Worm (Caenorhabditis elegans) whole organism, L2 larva: ENCODE data around the gene clec-257.

Experiments
- R02D3.7 ChIP-seq: fragments of 150-350 bp; optimal IDR thresholded peaks from 2 replicates; lab custom pipeline; 2014; ENCODE audit warnings: missing biosample characterization, missing genetic modification characterization
- Y55F3AM.14 ChIP-seq: fragments of 200-800 bp; sonication (Bioruptor generic); optimal IDR thresholded peaks from 2 replicates; lab custom pipeline; 2018; ENCODE audit warnings: mild to moderate bottlenecking, missing genetic modification characterization, missing compliant biosample characterization
- ZK546.5 ChIP-seq: sonication (generic microtip); optimal IDR thresholded peaks from 2 replicates; lab custom pipeline; 2017; ENCODE audit warnings: missing biosample characterization, missing genetic modification characterization
- ceh-16 ChIP-seq: fragments of 150-350 bp; optimal IDR thresholded peaks from 2 replicates; lab custom pipeline; 2014; ENCODE audit warnings: missing biosample characterization, missing genetic modification characterization
- ceh-82 ChIP-seq: fragments of 150-350 bp; optimal IDR thresholded peaks from 2 replicates; lab custom pipeline; 2014; ENCODE audit warnings: missing biosample characterization, missing genetic modification characterization
- crh-2 ChIP-seq: sonication (generic microtip); optimal IDR thresholded peaks from 2 replicates; lab custom pipeline; 2017; ENCODE audit warnings: missing biosample characterization, missing genetic modification characterization
- dmd-4 ChIP-seq: sonication (generic microtip); optimal IDR thresholded peaks from 2 replicates; lab custom pipeline; 2017; ENCODE audit warnings: missing biosample characterization, missing genetic modification characterization
- egl-27 ChIP-seq: sonication (generic microtip); optimal IDR thresholded peaks from 3 replicates; lab custom pipeline; 2017; ENCODE audit warnings: missing biosample characterization, missing genetic modification reagents, missing genetic modification characterization
- elt-1 ChIP-seq: fragments of 150-350 bp; optimal IDR thresholded peaks from 2 replicates; lab custom pipeline; 2014; ENCODE audit warnings: missing biosample characterization, missing genetic modification characterization
- elt-3 ChIP-seq: sonication (generic microtip); optimal IDR thresholded peaks from 2 replicates; lab custom pipeline; 2017; ENCODE audit warnings: missing biosample characterization, missing genetic modification characterization
- fos-1 ChIP-seq: fragments of 150-350 bp; optimal IDR thresholded peaks from 2 replicates; lab custom pipeline; 2014; ENCODE audit warnings: missing biosample characterization, missing genetic modification characterization
- lin-13 ChIP-seq: fragments of 150-350 bp; optimal IDR thresholded peaks from 2 replicates; lab custom pipeline; 2014; ENCODE audit warnings: missing biosample characterization, missing genetic modification reagents, missing genetic modification characterization
- lin-39 ChIP-seq: fragments of 150-350 bp; optimal IDR thresholded peaks from 2 replicates; lab custom pipeline; 2014; ENCODE audit warnings: missing biosample characterization, missing genetic modification reagents, missing genetic modification characterization
- mab-5 ChIP-seq: fragments of 150-350 bp; optimal IDR thresholded peaks from 2 replicates; lab custom pipeline; 2014; ENCODE audit warnings: missing biosample characterization, missing genetic modification characterization
- mbf-1 ChIP-seq: sonication (generic microtip); optimal IDR thresholded peaks from 2 replicates; lab custom pipeline; 2017; ENCODE audit warnings: missing biosample characterization, missing genetic modification characterization
- mdl-1 ChIP-seq, 2 experiments: fragments of 150-350 bp in 1 of 2; sonication (generic microtip) in 1 of 2; optimal IDR thresholded peaks; 2 replicates each; lab custom pipeline; 2017; ENCODE audit warnings: missing biosample characterization in 2 of 2, missing genetic modification characterization in 2 of 2
- nhr-12 ChIP-seq: fragments of 150-350 bp; optimal IDR thresholded peaks from 2 replicates; lab custom pipeline; 2014; ENCODE audit warnings: missing biosample characterization, missing genetic modification characterization
- nhr-129 ChIP-seq: fragments of 150-350 bp; optimal IDR thresholded peaks from 2 replicates; lab custom pipeline; 2014; ENCODE audit warnings: missing biosample characterization, missing genetic modification characterization
- nhr-21 ChIP-seq: fragments of 150-350 bp; optimal IDR thresholded peaks from 2 replicates; lab custom pipeline; 2014; ENCODE audit warnings: missing biosample characterization, missing genetic modification characterization
- nhr-23 ChIP-seq: fragments of 150-350 bp; optimal IDR thresholded peaks from 2 replicates; lab custom pipeline; 2014; ENCODE audit warnings: missing biosample characterization, missing genetic modification reagents, missing genetic modification characterization
- nhr-25 ChIP-seq: fragments of 150-350 bp; sonication (generic microtip); optimal IDR thresholded peaks from 3 replicates; lab custom pipeline; 2014; ENCODE audit warnings: missing biosample characterization, missing genetic modification characterization
- nhr-6 ChIP-seq: fragments of 150-350 bp; optimal IDR thresholded peaks from 2 replicates; lab custom pipeline; 2014; ENCODE audit warnings: missing biosample characterization, missing genetic modification characterization
- nhr-77 ChIP-seq: fragments of 150-350 bp; optimal IDR thresholded peaks from 2 replicates; lab custom pipeline; 2014; ENCODE audit warnings: missing biosample characterization, missing genetic modification characterization
- sem-4 ChIP-seq: fragments of 150-350 bp; optimal IDR thresholded peaks from 2 replicates; lab custom pipeline; 2014; ENCODE audit warnings: missing biosample characterization, missing genetic modification reagents, missing genetic modification characterization
- sma-3 ChIP-seq: sonication (generic microtip); optimal IDR thresholded peaks from 2 replicates; lab custom pipeline; 2016; ENCODE audit warnings: missing genetic modification reagents, missing genetic modification characterization, missing compliant biosample characterization
- sma-9 ChIP-seq, 2 experiments: fragments of 150-350 bp in 1 of 2; sonication (generic microtip) in 1 of 2; optimal IDR thresholded peaks; 2 replicates each; lab custom pipeline; 2014 to 2016; ENCODE audit warnings: missing genetic modification characterization in 2 of 2, mild to moderate bottlenecking in 1 of 2, missing biosample characterization in 1 of 2, missing compliant biosample characterization in 1 of 2, missing genetic modification reagents in 1 of 2, moderate library complexity in 1 of 2
- snpc-4 ChIP-seq: fragments of 150-350 bp; optimal IDR thresholded peaks from 2 replicates; lab custom pipeline; 2014; ENCODE audit warnings: missing biosample characterization, missing genetic modification characterization
- unc-39 ChIP-seq: fragments of 150-350 bp; optimal IDR thresholded peaks from 2 replicates; lab custom pipeline; 2014; ENCODE audit warnings: missing biosample characterization, missing genetic modification characterization
- unc-55 ChIP-seq: fragments of 150-350 bp; sonication (generic microtip); optimal IDR thresholded peaks from 3 replicates; lab custom pipeline; 2014; ENCODE audit warnings: missing biosample characterization, missing genetic modification reagents, missing genetic modification characterization
- unc-62 ChIP-seq: fragments of 150-350 bp; optimal IDR thresholded peaks from 2 replicates; lab custom pipeline; 2014; ENCODE audit warnings: missing biosample characterization, missing genetic modification reagents, missing genetic modification characterization
- ztf-1 ChIP-seq: fragments of 200-800 bp; sonication (Bioruptor generic); conservative IDR thresholded peaks from 2 replicates; pipeline ENCODE4 v1.3.6; 2022; ENCODE audit warnings: missing genetic modification characterization, missing compliant biosample characterization
- ztf-11 ChIP-seq: sonication (generic microtip); optimal IDR thresholded peaks from 2 replicates; lab custom pipeline; 2017; ENCODE audit warnings: missing biosample characterization, missing genetic modification characterization
- ztf-4 ChIP-seq: fragments of 150-350 bp; optimal IDR thresholded peaks from 2 replicates; lab custom pipeline; 2014; ENCODE audit warnings: missing biosample characterization, missing genetic modification characterization

Gene clec-257

ce11 chrV:18790658-18791057, 17.8 kb downstream of the clec-257 start, which contains the start of gene nhr-231:
nhr-231 (plus strand) TSS chrV:18790958.
- TF ChIP-seq nhr-23: no peak
- TF ChIP-seq unc-55 (GFP tag; lab: Kevin White, UChicago): no peak
- no peak for TF ChIP-seq sma-9 (GFP tag; optimal IDR thresholded peaks at IDR 0.05; lab: Kevin White, UChicago)
- TF ChIP-seq sma-9 (tag; optimal IDR thresholded peaks at IDR 0.05; lab: Kevin White, UChicago): no peak
- peak; percentile 34 for TF ChIP-seq fos-1 (tag; lab: Kevin White, UChicago)
- no peak for TF ChIP-seq unc-62
- TF ChIP-seq dmd-4 (tag; lab: Kevin White, UChicago): no peak
- TF ChIP-seq mbf-1 (tag; lab: Kevin White, UChicago): no peak
- no peak for TF ChIP-seq mdl-1 (tag; optimal IDR thresholded peaks at IDR 0.05; lab: Kevin White, UChicago)
- no peak for TF ChIP-seq sma-3 (GFP tag; lab: Kevin White, UChicago)
- TF ChIP-seq, all 48 proteins: peak for 1

ce11 chrV:18800811-18801210, 27.9 kb downstream of the clec-257 start, which contains the start of gene nhr-170:
nhr-170 (minus strand) TSS chrV:18800826.
- TF ChIP-seq nhr-129: no peak
- peak; percentile 81 for TF ChIP-seq fos-1 (tag; lab: Kevin White, UChicago)
- no peak for TF ChIP-seq nhr-25 (tag; lab: Kevin White, UChicago)

ce11 chrV:18802077-18802476, 29.2 kb downstream of the clec-257 start, which contains the start of gene C54E10.11:
C54E10.11 (minus strand) TSS chrV:18802177.
- no peak for TF ChIP-seq egl-27 (tag; lab: Kevin White, UChicago)
- no peak for TF ChIP-seq mdl-1 (tag; optimal IDR thresholded peaks at IDR 0.05; lab: Kevin White, UChicago)
- TF ChIP-seq nhr-21 (tag; lab: Kevin White, UChicago): no peak
- TF ChIP-seq ceh-16 (tag; lab: Kevin White, UChicago): no peak
- no peak for TF ChIP-seq ztf-1 (GFP tag; lab: Robert Waterston, UW)
- no peak for TF ChIP-seq sem-4 (tag; lab: Kevin White, UChicago)
- no peak for TF ChIP-seq dmd-4 (tag; lab: Kevin White, UChicago)
- TF ChIP-seq elt-1 (tag; lab: Kevin White, UChicago): no peak
- no peak for TF ChIP-seq nhr-6
- TF ChIP-seq elt-3 (tag; lab: Kevin White, UChicago): no peak

- no peak for TF ChIP-seq ceh-82 (tag; lab: Kevin White, UChicago)
- TF ChIP-seq mab-5 (tag; lab: Kevin White, UChicago): no peak
- no peak for TF ChIP-seq nhr-77 (tag; lab: Kevin White, UChicago)
- TF ChIP-seq ZK546.5 (tag; lab: Kevin White, UChicago): no peak
- TF ChIP-seq unc-55 (GFP tag; lab: Kevin White, UChicago): no peak
- TF ChIP-seq lin-39: no peak
- no peak for TF ChIP-seq elt-3 (tag; lab: Kevin White, UChicago)
- TF ChIP-seq crh-2 (tag; lab: Kevin White, UChicago): no peak
- no peak for TF ChIP-seq nhr-6
- no peak for TF ChIP-seq nhr-23
- TF ChIP-seq Y55F3AM.14: no peak
- no peak for TF ChIP-seq unc-62
- TF ChIP-seq nhr-12: no peak
- TF ChIP-seq ceh-16 (tag; lab: Kevin White, UChicago): no peak
- no peak for TF ChIP-seq R02D3.7
- no peak for TF ChIP-seq fos-1 (tag; lab: Kevin White, UChicago)
- no peak for TF ChIP-seq elt-1 (tag; lab: Kevin White, UChicago)
- no peak for TF ChIP-seq dmd-4 (tag; lab: Kevin White, UChicago)
- TF ChIP-seq mdl-1 (tag; optimal IDR thresholded peaks at IDR 0.05; lab: Kevin White, UChicago): no peak
- no peak for TF ChIP-seq snpc-4 (tag; lab: Kevin White, UChicago)
Measured at ce11 chrV:18803260-18803659, 30.4 kb downstream of the clec-257 start, which contains the start of gene C54E10.10. C54E10.10 (minus strand) TSS chrV:18803360.

- TF ChIP-seq lin-13 (GFP tag; lab: Kevin White, UChicago) (no peak), ztf-4 (no peak), ceh-16 (tag; lab: Kevin White, UChicago) (no peak), nhr-21 (tag; lab: Kevin White, UChicago) (no peak), unc-55 (GFP tag; lab: Kevin White, UChicago) (no peak), fos-1 (tag; lab: Kevin White, UChicago) (no peak), R02D3.7 (no peak), dmd-4 (tag; lab: Kevin White, UChicago) (no peak), unc-39 (tag; lab: Kevin White, UChicago) (no peak), crh-2 (tag; lab: Kevin White, UChicago) (no peak), nhr-12 (no peak), ztf-11 (tag; lab: Kevin White, UChicago) (no peak), nhr-129 (no peak)
Measured at ce11 chrV:18806409-18806808, 33.5 kb downstream of the clec-257 start, which contains the start of gene sri-10. sri-10 (minus strand) TSS chrV:18806509.
